Worm (Caenorhabditis elegans) whole organism, L3 larva: ENCODE results near the gene ZK666.11.
A peak's percentile ranks its signal among the peaks of the same experiment; 100 is the strongest.

ENCODE experiments used
- R02D3.7 ChIP-seq: fragments of 150-350 bp; optimal IDR thresholded peaks from 2 replicates; lab custom pipeline; 2014; ENCODE audit warnings: missing biosample characterization, missing genetic modification characterization
- ZK546.5 ChIP-seq: sonication (generic microtip); optimal IDR thresholded peaks from 2 replicates; lab custom pipeline; 2017; ENCODE audit warnings: missing biosample characterization, missing genetic modification characterization
- aly-2 ChIP-seq: fragments of 150-350 bp; optimal IDR thresholded peaks from 2 replicates; lab custom pipeline; 2014; ENCODE audit warnings: missing biosample characterization, missing genetic modification characterization
- ama-1 ChIP-seq: fragments of 150-350 bp; optimal IDR thresholded peaks from 2 replicates; lab custom pipeline; 2018
- ceh-16 ChIP-seq: sonication (generic microtip); optimal IDR thresholded peaks from 2 replicates; lab custom pipeline; 2017; ENCODE audit warnings: missing biosample characterization, missing genetic modification characterization
- ceh-28 ChIP-seq: fragments of 150-350 bp; optimal IDR thresholded peaks from 2 replicates; lab custom pipeline; 2014; ENCODE audit warnings: missing biosample characterization, missing genetic modification reagents, missing genetic modification characterization
- ceh-82 ChIP-seq: fragments of 150-350 bp; optimal IDR thresholded peaks from 2 replicates; lab custom pipeline; 2014; ENCODE audit warnings: missing biosample characterization, missing genetic modification characterization
- ceh-9 ChIP-seq: sonication (generic microtip); optimal IDR thresholded peaks from 2 replicates; lab custom pipeline; 2018; ENCODE audit warnings: missing biosample characterization, missing genetic modification characterization
- daf-12 ChIP-seq: fragments of 150-350 bp; optimal IDR thresholded peaks from 2 replicates; lab custom pipeline; 2014; ENCODE audit warnings: missing biosample characterization, missing genetic modification reagents, missing genetic modification characterization
- egl-27 ChIP-seq: sonication (generic microtip); optimal IDR thresholded peaks from 4 replicates; lab custom pipeline; 2017; ENCODE audit warnings: missing biosample characterization, missing genetic modification reagents, missing genetic modification characterization
- egl-5 ChIP-seq: fragments of 150-350 bp; optimal IDR thresholded peaks from 2 replicates; lab custom pipeline; 2017; ENCODE audit warnings: missing biosample characterization, missing genetic modification reagents, missing genetic modification characterization, inconsistent platforms
- elt-1 ChIP-seq: fragments of 150-350 bp; optimal IDR thresholded peaks from 2 replicates; lab custom pipeline; 2014; ENCODE audit warnings: missing biosample characterization, missing genetic modification characterization
- elt-2 ChIP-seq: sonication (generic microtip); optimal IDR thresholded peaks from 2 replicates; lab custom pipeline; 2016; ENCODE audit warnings: missing genetic modification reagents, mild to moderate bottlenecking, missing genetic modification characterization, missing compliant biosample characterization
- elt-3 ChIP-seq, 3 experiments: fragments of 150-350 bp in 1 of 3; sonication (generic microtip) in 2 of 3; optimal IDR thresholded peaks; 2 replicates in 2 of 3; 4 replicates in 1 of 3; lab custom pipeline; 2014 to 2017; ENCODE audit warnings: missing biosample characterization in 3 of 3, missing genetic modification characterization in 3 of 3
- eor-1 ChIP-seq, 2 experiments: fragments of 150-350 bp; optimal IDR thresholded peaks; 2 replicates each; lab custom pipeline; 2014 to 2018; ENCODE audit warnings: missing biosample characterization in 2 of 2, missing genetic modification characterization in 2 of 2
- fkh-10 ChIP-seq: sonication (generic microtip); optimal IDR thresholded peaks from 2 replicates; lab custom pipeline; 2017; ENCODE audit warnings: missing biosample characterization, missing genetic modification reagents, missing genetic modification characterization
- fkh-2 ChIP-seq: fragments of 150-350 bp; optimal IDR thresholded peaks from 2 replicates; lab custom pipeline; 2014; ENCODE audit warnings: missing biosample characterization, missing genetic modification reagents, missing genetic modification characterization
- fos-1 ChIP-seq: fragments of 150-350 bp; optimal IDR thresholded peaks from 2 replicates; lab custom pipeline; 2014; ENCODE audit warnings: missing biosample characterization, missing genetic modification characterization
- hmg-11 ChIP-seq: sonication (generic microtip); optimal IDR thresholded peaks from 2 replicates; lab custom pipeline; 2016; ENCODE audit warnings: missing genetic modification characterization, missing compliant biosample characterization
- jun-1 ChIP-seq: fragments of 150-350 bp; optimal IDR thresholded peaks from 2 replicates; lab custom pipeline; 2014; ENCODE audit warnings: missing biosample characterization, missing genetic modification reagents, missing genetic modification characterization
- lin-15B ChIP-seq: fragments of 150-350 bp; optimal IDR thresholded peaks from 2 replicates; lab custom pipeline; 2014; ENCODE audit warnings: missing biosample characterization, missing genetic modification characterization
- lin-39 ChIP-seq: fragments of 150-350 bp; optimal IDR thresholded peaks from 2 replicates; lab custom pipeline; 2018; ENCODE audit warnings: missing biosample characterization, missing genetic modification reagents, missing genetic modification characterization
- lsy-12 ChIP-seq: sonication (generic microtip); optimal IDR thresholded peaks from 2 replicates; lab custom pipeline; 2016; ENCODE audit warnings: mild to moderate bottlenecking, missing genetic modification characterization, missing compliant biosample characterization
- mml-1 ChIP-seq: fragments of 150-350 bp; sonication (generic microtip); optimal IDR thresholded peaks from 3 replicates; lab custom pipeline; 2014; ENCODE audit warnings: missing biosample characterization, missing genetic modification characterization
- nfya-1 ChIP-seq: sonication (generic microtip); optimal IDR thresholded peaks from 2 replicates; lab custom pipeline; 2017; ENCODE audit warnings: missing genetic modification characterization, mild to moderate bottlenecking, missing compliant biosample characterization, antibody characterized with exemption, moderate library complexity; ENCODE audit not compliant: insufficient read depth
- nhr-11 ChIP-seq: fragments of 150-350 bp; optimal IDR thresholded peaks from 2 replicates; lab custom pipeline; 2014; ENCODE audit warnings: missing biosample characterization, missing genetic modification characterization
- nhr-12 ChIP-seq: fragments of 150-350 bp; optimal IDR thresholded peaks from 2 replicates; lab custom pipeline; 2014; ENCODE audit warnings: missing biosample characterization, missing genetic modification characterization
- nhr-23 ChIP-seq: fragments of 150-350 bp; optimal IDR thresholded peaks from 2 replicates; lab custom pipeline; 2014; ENCODE audit warnings: missing biosample characterization, missing genetic modification reagents, missing genetic modification characterization
- nhr-237 ChIP-seq: fragments of 150-350 bp; optimal IDR thresholded peaks from 2 replicates; lab custom pipeline; 2014; ENCODE audit warnings: missing biosample characterization, missing genetic modification characterization
- nhr-25 ChIP-seq: sonication (generic microtip); optimal IDR thresholded peaks from 2 replicates; lab custom pipeline; 2017; ENCODE audit warnings: missing biosample characterization, missing genetic modification characterization
- nhr-28 ChIP-seq: fragments of 150-350 bp; optimal IDR thresholded peaks from 2 replicates; lab custom pipeline; 2014; ENCODE audit warnings: missing biosample characterization, missing genetic modification characterization
- nhr-43 ChIP-seq: sonication (generic microtip); optimal IDR thresholded peaks from 2 replicates; lab custom pipeline; 2016; ENCODE audit warnings: mild to moderate bottlenecking, missing genetic modification characterization, missing compliant biosample characterization; ENCODE audit not compliant: poor library complexity, severe bottlenecking
- nhr-67 ChIP-seq: fragments of 150-350 bp; optimal IDR thresholded peaks from 2 replicates; lab custom pipeline; 2014; ENCODE audit warnings: missing biosample characterization, missing genetic modification characterization
- nhr-76 ChIP-seq: fragments of 150-350 bp; sonication (generic microtip); optimal IDR thresholded peaks from 5 replicates; lab custom pipeline; 2014; ENCODE audit warnings: missing biosample characterization, missing genetic modification characterization
- nhr-77 ChIP-seq: fragments of 150-350 bp; optimal IDR thresholded peaks from 2 replicates; lab custom pipeline; 2014; ENCODE audit warnings: missing biosample characterization, missing genetic modification characterization
- pha-4 ChIP-seq: fragments of 150-350 bp; optimal IDR thresholded peaks from 2 replicates; lab custom pipeline; 2014; ENCODE audit warnings: missing biosample characterization, missing genetic modification reagents, missing genetic modification characterization
- pqm-1 ChIP-seq: fragments of 150-350 bp; optimal IDR thresholded peaks from 2 replicates; lab custom pipeline; 2017; ENCODE audit warnings: missing biosample characterization, missing genetic modification characterization, inconsistent platforms
- sea-2 ChIP-seq: fragments of 150-350 bp; sonication (generic microtip); optimal IDR thresholded peaks from 4 replicates; lab custom pipeline; 2014; ENCODE audit warnings: missing biosample characterization, missing genetic modification reagents, missing genetic modification characterization
- skn-1 ChIP-seq: fragments of 150-350 bp; optimal IDR thresholded peaks from 2 replicates; lab custom pipeline; 2014; ENCODE audit warnings: missing biosample characterization, missing genetic modification characterization
- snpc-4 ChIP-seq: fragments of 150-350 bp; optimal IDR thresholded peaks from 2 replicates; lab custom pipeline; 2014; ENCODE audit warnings: missing biosample characterization, missing genetic modification characterization
- tbx-2 ChIP-seq: sonication (generic microtip); optimal IDR thresholded peaks from 2 replicates; lab custom pipeline; 2016; ENCODE audit warnings: mild to moderate bottlenecking, missing genetic modification characterization, missing compliant biosample characterization
- unc-39 ChIP-seq: sonication (generic microtip); optimal IDR thresholded peaks from 4 replicates; lab custom pipeline; 2017; ENCODE audit warnings: missing biosample characterization, missing genetic modification characterization
- unc-62 ChIP-seq: fragments of 150-350 bp; sonication (generic microtip); optimal IDR thresholded peaks from 4 replicates; lab custom pipeline; 2014; ENCODE audit warnings: missing biosample characterization, missing genetic modification reagents, missing genetic modification characterization
- zag-1 ChIP-seq: fragments of 150-350 bp; optimal IDR thresholded peaks from 2 replicates; lab custom pipeline; 2014; ENCODE audit warnings: missing biosample characterization, missing genetic modification characterization
- ztf-11 ChIP-seq: fragments of 150-350 bp; optimal IDR thresholded peaks from 2 replicates; lab custom pipeline; 2014; ENCODE audit warnings: missing biosample characterization, missing genetic modification characterization
- ztf-4 ChIP-seq: fragments of 150-350 bp; optimal IDR thresholded peaks from 2 replicates; lab custom pipeline; 2014; ENCODE audit warnings: missing biosample characterization, missing genetic modification characterization

ZK666.11 gene

DNA sequence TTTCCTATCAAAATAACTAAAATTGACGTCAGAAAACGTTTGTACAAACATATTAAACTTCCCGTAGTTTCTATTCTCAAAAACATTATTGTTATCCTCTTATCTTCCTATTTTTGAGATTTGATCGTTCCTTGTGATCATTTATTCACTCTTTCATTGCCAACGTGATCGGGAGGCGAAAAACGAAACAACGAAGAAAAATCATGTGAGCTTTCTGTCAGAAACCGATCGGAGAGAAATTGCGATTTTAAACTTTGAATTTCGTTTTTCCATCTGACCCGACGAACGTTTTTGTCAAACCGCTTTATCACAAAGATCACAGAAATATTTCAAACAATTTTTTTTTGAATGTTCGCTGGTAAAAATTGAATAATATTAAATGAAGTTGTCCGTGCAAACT, 36.0 kb upstream of the ZK666.11 start:
- peak; percentile 58 for TF ChIP-seq pqm-1 (tag; lab: Kevin White, UChicago)
- peak; percentile 15 for TF ChIP-seq nfya-1 (tag; lab: Kevin White, UChicago)
- TF ChIP-seq daf-12 (tag; lab: Kevin White, UChicago): no peak
- TF ChIP-seq nhr-43 (tag; lab: Kevin White, UChicago): peak; percentile 10
- peak; percentile 43 for TF ChIP-seq jun-1 (tag; lab: Kevin White, UChicago)
- peak; percentile 12 for TF ChIP-seq snpc-4 (tag; lab: Kevin White, UChicago)
- TF ChIP-seq pha-4 (tag; lab: Kevin White, UChicago): peak; percentile 8
- TF ChIP-seq nhr-23 (tag; lab: Kevin White, UChicago): peak; percentile 26
- no peak for TF ChIP-seq zag-1
- no peak for TF ChIP-seq nhr-25
- TF ChIP-seq skn-1 (tag; lab: Kevin White, UChicago): no peak
- peak; percentile 48 for TF ChIP-seq elt-1 (tag; lab: Kevin White, UChicago)
- TF ChIP-seq elt-3 (tag; optimal IDR thresholded peaks at IDR 0.05; lab: Kevin White, UChicago): no peak
- TF ChIP-seq elt-2 (tag; lab: Kevin White, UChicago): peak; percentile 68

DNA sequence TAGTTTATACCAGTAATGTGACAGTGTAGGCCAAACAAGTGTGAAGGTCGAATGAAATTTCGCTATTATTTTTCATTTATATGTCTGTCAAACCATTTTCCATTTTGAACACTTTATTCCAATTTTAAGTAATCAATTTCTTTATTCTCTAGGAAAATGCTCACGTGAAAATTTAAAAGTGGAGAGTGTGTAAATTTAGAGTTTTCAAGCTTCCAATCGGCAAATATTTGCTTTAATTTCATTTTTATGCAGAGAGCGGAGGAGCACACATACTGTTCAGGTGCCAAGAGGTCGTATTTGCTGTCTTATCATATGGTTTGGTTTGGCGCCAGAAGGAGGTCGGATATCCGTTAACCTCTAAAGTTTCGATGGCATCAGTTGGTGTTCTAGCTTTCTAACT, 35.5 kb upstream of the ZK666.11 start:
- TF ChIP-seq zag-1 (no peak), pha-4 (tag; lab: Kevin White, UChicago) (peak; percentile 75)

DNA sequence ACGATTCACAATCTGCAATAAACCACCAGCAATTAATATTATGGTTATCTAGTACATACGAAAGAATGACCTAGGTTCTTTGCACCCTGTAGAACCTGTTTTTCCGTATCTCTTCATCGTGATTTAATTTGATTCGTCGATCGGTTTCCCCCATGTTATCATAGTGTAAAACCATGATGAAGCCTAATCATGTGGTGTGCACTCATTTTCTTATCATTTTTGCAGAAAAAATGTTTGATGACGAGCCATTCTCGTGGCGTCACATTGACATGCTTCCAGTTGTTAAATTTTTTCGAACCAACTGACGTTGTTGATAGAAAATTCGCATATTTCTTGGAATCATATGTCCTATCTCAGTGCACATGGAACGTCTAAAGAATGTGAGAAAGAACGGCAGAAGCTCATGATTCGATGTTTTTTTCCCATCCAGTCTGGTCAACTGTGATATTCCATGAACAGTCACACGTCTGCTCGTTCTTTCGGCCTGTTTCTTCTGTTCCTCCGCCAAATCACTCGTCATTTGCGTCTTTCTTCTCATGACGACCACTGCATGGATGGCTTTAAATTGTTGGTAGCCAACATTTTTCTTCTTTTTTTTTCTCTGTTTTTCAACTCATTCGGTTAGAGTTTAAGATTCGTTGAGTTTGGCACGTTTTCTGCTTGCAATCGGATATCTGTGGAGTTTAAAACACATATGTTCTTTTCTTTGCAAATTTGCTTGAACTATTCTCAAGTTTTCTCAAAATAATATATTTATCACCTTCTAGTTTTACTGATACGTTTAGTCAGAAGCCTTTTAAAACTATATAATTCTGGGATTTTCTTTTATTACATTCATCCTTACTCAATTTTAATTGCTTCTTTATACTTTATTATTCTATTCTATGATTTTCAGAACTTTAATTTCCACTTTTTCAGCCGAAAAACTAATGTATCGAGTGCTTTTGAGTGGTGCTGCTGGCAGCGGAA, 34.7 kb upstream of the ZK666.11 start, which contains the start of gene ZK673.2:
ZK673.2 (plus strand) TSS at position 919 of the 969 bp plus-strand sequence.
- peak; percentile 54 for TF ChIP-seq nhr-23 (tag; lab: Kevin White, UChicago)
- TF ChIP-seq ceh-16 (tag; lab: Kevin White, UChicago): no peak
- peak; percentile 10 for TF ChIP-seq nhr-11 (tag; lab: Kevin White, UChicago)
- no peak for TF ChIP-seq nhr-12 (tag; lab: Kevin White, UChicago)
- no peak for TF ChIP-seq eor-1 (tag; optimal IDR thresholded peaks at IDR 0.05; lab: Kevin White, UChicago)
- no peak for TF ChIP-seq nhr-67 (tag; lab: Kevin White, UChicago)
- no peak for TF ChIP-seq lin-15B (tag; lab: Kevin White, UChicago)
- TF ChIP-seq elt-1 (tag; lab: Kevin White, UChicago): peak; percentile 27
- TF ChIP-seq unc-62 (GFP tag; lab: Kevin White, UChicago): no peak
- TF ChIP-seq pqm-1 (tag; lab: Kevin White, UChicago): peak; percentile 95
- TF ChIP-seq nhr-237 (tag; lab: Kevin White, UChicago): no peak
- no peak for TF ChIP-seq ztf-11 (tag; lab: Kevin White, UChicago)
- no peak for TF ChIP-seq daf-12 (tag; lab: Kevin White, UChicago)
- no peak for TF ChIP-seq ceh-9 (tag; lab: Kevin White, UChicago)
- TF ChIP-seq jun-1 (tag; lab: Kevin White, UChicago): peak; percentile 29
- no peak for TF ChIP-seq zag-1
- TF ChIP-seq lsy-12 (tag; lab: Kevin White, UChicago): peak; percentile 18
- peak; percentile 91 for TF ChIP-seq ama-1 (lab: Kevin White, UChicago)
- TF ChIP-seq aly-2 (tag; lab: Kevin White, UChicago): no peak
- no peak for TF ChIP-seq nhr-28 (tag; lab: Kevin White, UChicago)
- no peak for TF ChIP-seq skn-1 (tag; lab: Kevin White, UChicago)
- TF ChIP-seq egl-5: no peak
- no peak for TF ChIP-seq tbx-2
- no peak for TF ChIP-seq nhr-76
- no peak for TF ChIP-seq ceh-28 (tag; lab: Kevin White, UChicago)
- no peak for TF ChIP-seq unc-39 (tag; lab: Kevin White, UChicago)
- TF ChIP-seq fkh-10 (GFP tag; lab: Kevin White, UChicago): no peak
- TF ChIP-seq sea-2: no peak
- TF ChIP-seq nhr-43 (tag; lab: Kevin White, UChicago): peak; percentile 71
- TF ChIP-seq fos-1: no peak
- no peak for TF ChIP-seq ztf-4 (tag; lab: Kevin White, UChicago)
- no peak for TF ChIP-seq mml-1
- peak; percentile 40 for TF ChIP-seq pha-4 (tag; lab: Kevin White, UChicago)
- no peak for TF ChIP-seq R02D3.7
- TF ChIP-seq hmg-11 (tag; lab: Kevin White, UChicago): no peak
- no peak for TF ChIP-seq ZK546.5
- TF ChIP-seq lin-39: no peak
- no peak for TF ChIP-seq fkh-2 (tag; lab: Kevin White, UChicago)
- TF ChIP-seq egl-27 (tag; lab: Kevin White, UChicago): no peak
- no peak for TF ChIP-seq ceh-82 (tag; lab: Kevin White, UChicago)
- TF ChIP-seq nhr-77: no peak
- peak; percentile 95 for TF ChIP-seq elt-2 (tag; lab: Kevin White, UChicago)
- TF ChIP-seq snpc-4 (tag; lab: Kevin White, UChicago): no peak
- peak; percentile 75 for TF ChIP-seq nhr-25
